Worm (Caenorhabditis elegans) whole organism, L1 larva: Measurements from ENCODE around the gene H06H21.37.
A peak's percentile ranks its signal among the peaks of the same experiment; 100 is the strongest.

ENCODE experiments used
- C04F5.9 ChIP-seq: sonication (generic microtip); optimal IDR thresholded peaks from 2 replicates; lab custom pipeline; 2016; ENCODE audit warnings: missing genetic modification characterization, missing compliant biosample characterization
- C16A3.4 ChIP-seq: fragments of 150-350 bp; optimal IDR thresholded peaks from 2 replicates; lab custom pipeline; 2014; ENCODE audit warnings: missing biosample characterization, missing genetic modification characterization
- F16B12.6 ChIP-seq: fragments of 150-350 bp; optimal IDR thresholded peaks from 2 replicates; lab custom pipeline; 2014; ENCODE audit warnings: missing biosample characterization, missing genetic modification characterization
- aly-2 ChIP-seq: fragments of 150-350 bp; optimal IDR thresholded peaks from 2 replicates; lab custom pipeline; 2014; ENCODE audit warnings: missing biosample characterization, missing genetic modification characterization
- ama-1 ChIP-seq: fragments of 150-350 bp; optimal IDR thresholded peaks from 2 replicates; lab custom pipeline; 2014
- ceh-63 ChIP-seq: fragments of 200-800 bp; sonication (Bioruptor generic); optimal IDR thresholded peaks from 2 replicates; lab custom pipeline; 2018; ENCODE audit warnings: mild to moderate bottlenecking, missing genetic modification characterization, missing compliant biosample characterization
- ceh-82 ChIP-seq, 3 experiments: fragments of 150-350 bp in 1 of 3; sonication (generic microtip) in 2 of 3; optimal IDR thresholded peaks; 2 replicates each; lab custom pipeline; 2014 to 2017; ENCODE audit warnings: missing biosample characterization in 3 of 3, missing genetic modification characterization in 3 of 3
- ces-1 ChIP-seq: fragments of 150-350 bp; optimal IDR thresholded peaks from 2 replicates; lab custom pipeline; 2014; ENCODE audit warnings: missing biosample characterization, missing genetic modification reagents, missing genetic modification characterization
- dpl-1 ChIP-seq, 3 experiments: fragments of 150-350 bp in 2 of 3; sonication (generic microtip) in 1 of 3; optimal IDR thresholded peaks; 2 replicates each; lab custom pipeline; 2014 to 2017; ENCODE audit warnings: missing biosample characterization in 3 of 3, missing genetic modification characterization in 3 of 3, missing genetic modification reagents in 3 of 3
- efl-3 ChIP-seq: fragments of 200-800 bp; sonication (Bioruptor generic); optimal IDR thresholded peaks from 2 replicates; lab custom pipeline; 2018; ENCODE audit warnings: mild to moderate bottlenecking, missing genetic modification characterization, missing compliant biosample characterization
- elt-2 ChIP-seq: sonication (generic microtip); optimal IDR thresholded peaks from 2 replicates; lab custom pipeline; 2016; ENCODE audit warnings: missing genetic modification characterization, mild to moderate bottlenecking, inconsistent platforms, missing compliant biosample characterization, missing genetic modification reagents
- elt-3 ChIP-seq, 6 experiments: fragments of 150-350 bp in 1 of 6; sonication (generic microtip); optimal IDR thresholded peaks; 2 replicates each; lab custom pipeline; 2017 to 2018; ENCODE audit warnings: missing biosample characterization in 6 of 6, missing genetic modification characterization in 6 of 6, inconsistent platforms in 1 of 6
- grh-1 ChIP-seq: fragments of 200-800 bp; sonication (Bioruptor generic); IDR thresholded peaks from 2 replicates; pipeline ENCODE4 v1.3.6; 2022; ENCODE audit warnings: missing genetic modification reagents, missing genetic modification characterization, missing compliant biosample characterization
- hlh-17 ChIP-seq: fragments of 200-800 bp; sonication (Bioruptor generic); optimal IDR thresholded peaks from 2 replicates; lab custom pipeline; 2018; ENCODE audit warnings: missing genetic modification characterization, mild to moderate bottlenecking, missing compliant biosample characterization, moderate library complexity, borderline replicate concordance
- irx-1 ChIP-seq: sonication (generic microtip); optimal IDR thresholded peaks from 2 replicates; lab custom pipeline; 2016; ENCODE audit warnings: missing genetic modification characterization, missing compliant biosample characterization
- lin-13 ChIP-seq: fragments of 150-350 bp; optimal IDR thresholded peaks from 2 replicates; lab custom pipeline; 2014; ENCODE audit warnings: missing biosample characterization, missing genetic modification reagents, missing genetic modification characterization
- lir-3 ChIP-seq: sonication (generic microtip); optimal IDR thresholded peaks from 2 replicates; lab custom pipeline; 2016; ENCODE audit warnings: mild to moderate bottlenecking, missing genetic modification characterization, moderate library complexity, missing compliant biosample characterization; ENCODE audit not compliant: poor library complexity
- mef-2 ChIP-seq: fragments of 150-350 bp; optimal IDR thresholded peaks from 2 replicates; lab custom pipeline; 2014; ENCODE audit warnings: missing biosample characterization, missing genetic modification characterization
- nhr-19 ChIP-seq: fragments of 200-800 bp; sonication (Bioruptor generic); conservative IDR thresholded peaks from 2 replicates; pipeline ENCODE4 v1.3.6; 2022; ENCODE audit warnings: missing genetic modification characterization, missing compliant biosample characterization
- nhr-28 ChIP-seq: fragments of 150-350 bp; optimal IDR thresholded peaks from 2 replicates; lab custom pipeline; 2014; ENCODE audit warnings: missing biosample characterization, missing genetic modification characterization
- nhr-76 ChIP-seq: sonication (generic microtip); optimal IDR thresholded peaks from 2 replicates; lab custom pipeline; 2017; ENCODE audit warnings: missing biosample characterization, missing genetic modification characterization
- nhr-77 ChIP-seq: fragments of 150-350 bp; optimal IDR thresholded peaks from 2 replicates; lab custom pipeline; 2014; ENCODE audit warnings: missing biosample characterization, missing genetic modification characterization
- nhr-84 ChIP-seq: sonication (generic microtip); optimal IDR thresholded peaks from 2 replicates; lab custom pipeline; 2017; ENCODE audit warnings: missing biosample characterization, missing genetic modification characterization
- nhr-85 ChIP-seq: sonication (generic microtip); peaks from one replicate; lab custom pipeline; 2016; ENCODE audit warnings: missing genetic modification characterization, inconsistent platforms, missing compliant biosample characterization
- pag-3 ChIP-seq: sonication (generic microtip); optimal IDR thresholded peaks from 2 replicates; lab custom pipeline; 2017; ENCODE audit warnings: missing genetic modification characterization, mild to moderate bottlenecking, missing compliant biosample characterization, antibody characterized with exemption, borderline replicate concordance; ENCODE audit not compliant: insufficient read depth
- pax-3 ChIP-seq: fragments of 200-800 bp; sonication (Bioruptor generic); optimal IDR thresholded peaks from 2 replicates; lab custom pipeline; 2018; ENCODE audit warnings: mild to moderate bottlenecking, missing genetic modification characterization, moderate library complexity, missing compliant biosample characterization
- pqm-1 ChIP-seq: sonication (generic microtip); optimal IDR thresholded peaks from 3 replicates; lab custom pipeline; 2017; ENCODE audit warnings: missing biosample characterization, missing genetic modification characterization
- snpc-4 ChIP-seq: fragments of 150-350 bp; optimal IDR thresholded peaks from 2 replicates; lab custom pipeline; 2014; ENCODE audit warnings: missing biosample characterization, missing genetic modification characterization
- snu-23 ChIP-seq: sonication (generic microtip); optimal IDR thresholded peaks from 2 replicates; lab custom pipeline; 2016; ENCODE audit warnings: missing genetic modification characterization, missing compliant biosample characterization
- sox-4 ChIP-seq: sonication (generic microtip); optimal IDR thresholded peaks from 2 replicates; lab custom pipeline; 2016; ENCODE audit warnings: missing genetic modification characterization, missing compliant biosample characterization
- sup-37 ChIP-seq: fragments of 200-800 bp; sonication (Bioruptor generic); optimal IDR thresholded peaks from 2 replicates; lab custom pipeline; 2018; ENCODE audit warnings: mild to moderate bottlenecking, missing genetic modification characterization, missing compliant biosample characterization
- swsn-7 ChIP-seq: sonication (generic microtip); optimal IDR thresholded peaks from 2 replicates; lab custom pipeline; 2016; ENCODE audit warnings: missing genetic modification characterization, missing compliant biosample characterization
- tlp-1 ChIP-seq: fragments of 150-350 bp; optimal IDR thresholded peaks from 2 replicates; lab custom pipeline; 2014; ENCODE audit warnings: missing biosample characterization, missing genetic modification characterization
- unc-130 ChIP-seq: fragments of 150-350 bp; optimal IDR thresholded peaks from 2 replicates; lab custom pipeline; 2017; ENCODE audit warnings: missing biosample characterization, missing genetic modification characterization, inconsistent platforms
- unc-30 ChIP-seq: sonication (generic microtip); optimal IDR thresholded peaks from 2 replicates; lab custom pipeline; 2017; ENCODE audit warnings: missing biosample characterization, missing genetic modification characterization
- unc-62 ChIP-seq: fragments of 150-350 bp; optimal IDR thresholded peaks from 2 replicates; lab custom pipeline; 2014; ENCODE audit warnings: missing biosample characterization, missing genetic modification reagents, missing genetic modification characterization
- unc-86 ChIP-seq: sonication (generic microtip); optimal IDR thresholded peaks from 2 replicates; lab custom pipeline; 2016; ENCODE audit warnings: missing genetic modification characterization, missing compliant biosample characterization
- unc-98 ChIP-seq: fragments of 200-800 bp; sonication (Bioruptor generic); IDR thresholded peaks from 2 replicates; pipeline ENCODE4 v1.3.6; 2022; ENCODE audit warnings: missing genetic modification characterization, missing compliant biosample characterization
- vab-15 ChIP-seq: sonication (generic microtip); optimal IDR thresholded peaks from 2 replicates; lab custom pipeline; 2017; ENCODE audit warnings: missing genotype, mild to moderate bottlenecking, missing genetic modification characterization, missing compliant biosample characterization

Gene H06H21.37

ce11 chrIV:4809813-4810212 is at the start of gene H06H21.37:
Gene H06H21.37, minus strand, starts transcription at chrIV:4809974.
- TF ChIP-seq unc-130 (no peak), sup-37 (GFP tag; lab: Kevin White, UChicago) (no peak), ama-1 (lab: Kevin White, UChicago) (no peak), nhr-76 (tag; lab: Kevin White, UChicago) (no peak)
- TF ChIP-seq, all 84 proteins: peak for 0

ce11 chrIV:4858573-4858972 is 48.8 kb upstream of the H06H21.37 start, which contains the start of gene Y17G9A.3:
Gene Y17G9A.3, minus strand, starts transcription at chrIV:4858673.
- TF ChIP-seq ces-1 (GFP tag; lab: Kevin White, UChicago) = no peak
- no peak for TF ChIP-seq snu-23
- TF ChIP-seq aly-2 (tag; lab: Kevin White, UChicago) = no peak
- TF ChIP-seq hlh-17 = no peak
- TF ChIP-seq unc-98 (GFP tag; lab: Robert Waterston, UW) = no peak
- no peak for TF ChIP-seq pax-3
- no peak for TF ChIP-seq sox-4 (tag; lab: Kevin White, UChicago)
- no peak for TF ChIP-seq nhr-76 (tag; lab: Kevin White, UChicago)
- no peak for TF ChIP-seq nhr-84 (tag; lab: Kevin White, UChicago)
- no peak for TF ChIP-seq swsn-7 (tag; lab: Kevin White, UChicago)
- TF ChIP-seq nhr-85 (tag; lab: Kevin White, UChicago) = no peak
- no peak for TF ChIP-seq grh-1 (GFP tag; lab: Robert Waterston, UW)
- TF ChIP-seq nhr-77 (tag; lab: Kevin White, UChicago) = no peak
- no peak for TF ChIP-seq mef-2 (tag; lab: Kevin White, UChicago)
- TF ChIP-seq tlp-1 (tag; lab: Kevin White, UChicago) = no peak
- TF ChIP-seq irx-1 (tag; lab: Kevin White, UChicago) = no peak

ce11 chrIV:4856195-4856594 is 46.4 kb upstream of the H06H21.37 start, which contains the start of gene Y17G9A.2:
Gene Y17G9A.2, minus strand, starts transcription at chrIV:4856295.
- TF ChIP-seq ces-1 (GFP tag; lab: Kevin White, UChicago) = no peak
- TF ChIP-seq tlp-1 (tag; lab: Kevin White, UChicago) = no peak
- peak in 1 of 6 experiments; percentile 21 for TF ChIP-seq elt-3 (tag; optimal IDR thresholded peaks at IDR 0.05; lab: Kevin White, UChicago)
- TF ChIP-seq, all 84 proteins: peak for 1

ce11 chrIV:4846793-4847192 is 37.0 kb upstream of the H06H21.37 start, which contains the start of gene tat-2:
Gene tat-2, minus strand, starts transcription at chrIV:4846893.
- TF ChIP-seq nhr-77 (tag; lab: Kevin White, UChicago) (no peak), pqm-1 (tag; lab: Kevin White, UChicago) (no peak), unc-98 (GFP tag; lab: Robert Waterston, UW) (no peak), vab-15 (tag; lab: Kevin White, UChicago) (no peak), dpl-1 (GFP tag; optimal IDR thresholded peaks at IDR 0.05; lab: Kevin White, UChicago) (no peak), lir-3 (no peak), nhr-19 (GFP tag; lab: Robert Waterston, UW) (no peak), ceh-82 (tag; optimal IDR thresholded peaks at IDR 0.05; lab: Kevin White, UChicago) (no peak), swsn-7 (tag; lab: Kevin White, UChicago) (no peak), unc-30 (tag; lab: Kevin White, UChicago) (no peak)

- no peak for TF ChIP-seq swsn-7 (tag; lab: Kevin White, UChicago)
- TF ChIP-seq efl-3 (GFP tag; lab: Kevin White, UChicago) = no peak
- TF ChIP-seq elt-2 (tag; lab: Kevin White, UChicago) = peak; percentile 48
- TF ChIP-seq unc-86 (tag; lab: Kevin White, UChicago) = no peak
These were observed 32.3 kb upstream of the H06H21.37 start for ce11 chrIV:4842030-4842429.

ce11 chrIV:4829641-4830040 is 19.9 kb upstream of the H06H21.37 start:
- TF ChIP-seq efl-3 (GFP tag; lab: Kevin White, UChicago) (no peak), ceh-63 (GFP tag; lab: Kevin White, UChicago) (no peak), pag-3 (no peak), lin-13 (GFP tag; lab: Kevin White, UChicago) (no peak), F16B12.6 (no peak), grh-1 (GFP tag; lab: Robert Waterston, UW) (no peak), snpc-4 (tag; lab: Kevin White, UChicago) (no peak), nhr-28 (tag; lab: Kevin White, UChicago) (no peak), unc-62 (GFP tag; lab: Kevin White, UChicago) (no peak), C16A3.4 (tag; lab: Kevin White, UChicago) (no peak), C04F5.9 (no peak), dpl-1 (GFP tag; optimal IDR thresholded peaks at IDR 0.05; lab: Kevin White, UChicago) (no peak), hlh-17 (no peak)
